Fruit fly (Drosophila melanogaster): ENCODE data around the gene spri.

spri gene

DNA sequence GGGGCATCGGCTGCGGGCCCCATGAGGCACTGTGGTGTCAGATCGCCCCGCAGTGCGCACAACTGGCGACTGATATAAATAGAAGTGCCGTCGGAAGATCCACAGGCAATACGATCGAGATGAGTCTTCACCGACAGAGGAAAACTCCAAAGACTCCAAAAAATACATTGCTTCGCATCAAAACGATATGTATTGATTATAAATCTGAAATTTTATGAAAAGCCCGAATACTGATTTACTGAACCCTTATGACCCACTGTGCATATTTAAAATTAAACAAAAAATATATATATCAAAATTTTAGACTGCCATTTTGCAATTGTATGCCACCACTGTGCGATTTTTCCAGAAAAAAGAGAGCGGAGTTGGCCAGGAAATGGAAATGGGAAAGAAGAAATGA, 27.8 kb downstream of the spri start (continued):
- peak; percentile 91 for TF ChIP-seq CG34406 (GFP tag; optimal IDR thresholded peaks at IDR 0.05)
- peak; percentile 98 for TF ChIP-seq CG32006 (GFP tag; optimal IDR thresholded peaks at IDR 0.05)
- TF ChIP-seq dsx (GFP tag; optimal IDR thresholded peaks at IDR 0.05; ENCODE audit: poor library complexity, severe bottlenecking) = peak; percentile 58
- TF ChIP-seq net (GFP tag; optimal IDR thresholded peaks at IDR 0.05) = peak; percentile 90
- no peak for TF ChIP-seq fkh (GFP tag; optimal IDR thresholded peaks at IDR 0.05)
- TF ChIP-seq CG6808 (GFP tag; optimal IDR thresholded peaks at IDR 0.05) = peak; percentile 76
- peak; percentile 87 for TF ChIP-seq CG11762 (GFP tag; optimal IDR thresholded peaks at IDR 0.05; ENCODE audit: insufficient read depth)
- TF ChIP-seq salr (GFP tag; optimal IDR thresholded peaks at IDR 0.05) = peak; percentile 18 to 94
- peak; percentile 74 for TF ChIP-seq CG16779 (tag; optimal IDR thresholded peaks at IDR 0.05)
- peak; percentile 82 for TF ChIP-seq Blimp-1 (GFP tag; optimal IDR thresholded peaks at IDR 0.05)
- peak; percentile 90 for TF ChIP-seq CG6792 (GFP tag; optimal IDR thresholded peaks at IDR 0.05)
- peak; percentile 79 for TF ChIP-seq Gug (GFP tag; IDR thresholded peaks at IDR 0.05)
- TF ChIP-seq Sox102F (GFP tag; optimal IDR thresholded peaks at IDR 0.05) = peak; percentile 93
- no peak for TF ChIP-seq Hr38 (GFP tag; optimal IDR thresholded peaks at IDR 0.05)
- peak; percentile 91 for TF ChIP-seq Smox (GFP tag; optimal IDR thresholded peaks at IDR 0.05)
- peak; percentile 94 for TF ChIP-seq CG15336 (GFP tag; IDR thresholded peaks at IDR 0.05)
- peak; percentile 88 for TF ChIP-seq pdm3 (GFP tag; optimal IDR thresholded peaks at IDR 0.05)
- peak; percentile 64 for TF ChIP-seq CG3032 (tag; optimal IDR thresholded peaks at IDR 0.05)
- TF ChIP-seq topi (GFP tag; optimal IDR thresholded peaks at IDR 0.05) = peak; percentile 93
- peak; percentile 91 for TF ChIP-seq lz (GFP tag; optimal IDR thresholded peaks at IDR 0.05)
- peak; percentile 44 for TF ChIP-seq CG9139 (GFP tag; optimal IDR thresholded peaks at IDR 0.05)
- peak; percentile 85 for TF ChIP-seq cyc (GFP tag; optimal IDR thresholded peaks at IDR 0.05)
- peak; percentile 93 for TF ChIP-seq Met (GFP tag; optimal IDR thresholded peaks at IDR 0.05)
- TF ChIP-seq CG8119 (GFP tag; IDR thresholded peaks at IDR 0.05) = peak; percentile 96
- peak; percentile 71 for TF ChIP-seq Sox15 (GFP tag; optimal IDR thresholded peaks at IDR 0.05)
- TF ChIP-seq acj6 (GFP tag; optimal IDR thresholded peaks at IDR 0.05) = peak; percentile 91
- peak; percentile 86 for TF ChIP-seq CG7368 (GFP tag; optimal IDR thresholded peaks at IDR 0.05)
- peak; percentile 76 for TF ChIP-seq Ets96B (tag; optimal IDR thresholded peaks at IDR 0.05)
- TF ChIP-seq ss (GFP tag; optimal IDR thresholded peaks at IDR 0.05) = peak; percentile 41 to 69
- peak; percentile 82 for TF ChIP-seq CG8319 (GFP tag; optimal IDR thresholded peaks at IDR 0.05)

DNA sequence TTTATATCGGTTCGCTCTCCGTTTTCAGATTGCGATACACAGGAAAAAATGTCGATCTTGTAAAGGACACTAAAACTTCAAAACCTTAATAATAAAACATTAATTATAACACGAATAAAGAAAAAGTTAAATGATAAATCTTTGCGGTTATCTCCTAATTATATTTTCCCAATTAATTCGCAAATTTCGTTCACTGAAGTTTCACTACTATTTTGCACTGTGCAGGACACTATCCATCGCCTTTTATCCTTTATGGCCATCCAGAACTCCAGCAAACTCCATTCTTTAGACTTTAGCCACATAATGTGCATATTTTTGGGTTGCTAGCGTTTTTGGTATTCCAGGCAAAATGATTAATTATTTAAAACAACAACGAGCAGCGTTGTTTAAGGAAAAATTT, 36.2 kb downstream of the spri start:
- TF ChIP-seq Eip78C (GFP tag) = peak; percentile 51
- no peak for TF ChIP-seq Eip93F (GFP tag; optimal IDR thresholded peaks at IDR 0.05)
- TF ChIP-seq Ets96B (tag; optimal IDR thresholded peaks at IDR 0.05) = no peak
- no peak for TF ChIP-seq Sox102F (GFP tag; optimal IDR thresholded peaks at IDR 0.05)
- TF ChIP-seq CG8119 (GFP tag; IDR thresholded peaks at IDR 0.05) = 0 out of 3 replicates have a peak, but pooled peaks have one; percentile 17
- no peak for TF ChIP-seq Blimp-1 (GFP tag; optimal IDR thresholded peaks at IDR 0.05)
- no peak for TF ChIP-seq salr (GFP tag; optimal IDR thresholded peaks at IDR 0.05)
- TF ChIP-seq CG3919 (GFP tag; optimal IDR thresholded peaks at IDR 0.05) = no peak
- no peak for TF ChIP-seq Smox (GFP tag; optimal IDR thresholded peaks at IDR 0.05)
- no peak for TF ChIP-seq Lpt (GFP tag; optimal IDR thresholded peaks at IDR 0.05)

DNA sequence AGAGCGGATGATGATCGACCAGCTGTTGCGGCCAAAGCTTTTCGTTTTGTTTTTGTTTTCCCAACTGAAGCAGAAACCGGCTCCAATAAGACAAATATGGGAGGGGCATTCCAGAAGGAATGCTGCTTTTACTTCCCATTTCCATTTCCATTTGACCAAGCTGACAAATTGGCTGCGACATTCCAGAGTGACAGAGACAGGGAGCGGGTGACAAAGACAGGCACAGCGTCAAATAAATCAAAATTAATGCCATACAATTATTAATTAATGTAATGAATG, 37.4 kb downstream of the spri start:
- no peak for TF ChIP-seq Sox15 (GFP tag; optimal IDR thresholded peaks at IDR 0.05)
- TF ChIP-seq CG10631 (GFP tag; optimal IDR thresholded peaks at IDR 0.05) = no peak

DNA sequence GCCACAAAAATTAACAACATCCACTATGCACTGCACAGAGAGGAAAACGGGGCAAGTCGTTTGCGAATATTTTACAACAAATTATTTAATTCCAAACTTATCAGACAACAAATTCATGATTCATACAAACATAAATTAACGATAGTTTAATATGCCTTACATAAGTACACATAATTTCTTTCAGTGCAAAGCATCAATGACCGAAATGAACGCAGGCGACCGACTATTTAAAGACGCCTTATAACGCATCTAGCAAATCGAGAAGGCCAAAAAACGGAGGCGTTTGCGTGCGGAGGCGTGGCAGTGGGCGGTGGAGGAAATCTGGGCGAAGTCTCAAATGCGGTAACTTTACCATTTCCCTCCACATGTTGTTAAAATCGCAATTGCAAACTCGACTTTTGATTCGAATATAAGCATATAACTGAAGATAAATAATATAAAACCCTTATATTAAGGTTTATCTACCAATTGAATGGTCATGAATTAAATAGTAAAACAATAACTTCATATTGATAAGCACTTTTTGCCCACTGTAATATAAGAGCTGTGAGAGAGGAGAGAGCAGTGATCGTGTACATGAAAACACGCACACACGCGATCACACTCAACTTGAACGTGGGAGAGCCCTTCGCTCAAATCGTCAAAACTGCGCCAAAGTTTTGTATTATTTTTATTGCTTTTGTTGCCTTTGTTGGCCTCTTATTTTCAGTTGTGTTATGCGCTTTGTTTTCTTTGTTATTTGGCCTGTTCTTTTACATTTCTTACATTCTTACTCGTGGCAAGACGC, 38.0 kb downstream of the spri start:
- TF ChIP-seq Hr38 (GFP tag; optimal IDR thresholded peaks at IDR 0.05) = peak; percentile 65
- TF ChIP-seq Eip75B (GFP tag; optimal IDR thresholded peaks at IDR 0.05) = peak; percentile 90
- TF ChIP-seq Ets21C (GFP tag; optimal IDR thresholded peaks at IDR 0.05) = peak; percentile 90
- TF ChIP-seq CG11902 (GFP tag; optimal IDR thresholded peaks at IDR 0.05) = peak; percentile 84
- TF ChIP-seq CG3032 (tag; optimal IDR thresholded peaks at IDR 0.05) = peak; percentile 86
- TF ChIP-seq CG8319 (GFP tag; optimal IDR thresholded peaks at IDR 0.05) = peak; percentile 84
- TF ChIP-seq CG10669 (GFP tag; optimal IDR thresholded peaks at IDR 0.05) = peak; percentile 87
- peak; percentile 95 for TF ChIP-seq esn (GFP tag; optimal IDR thresholded peaks at IDR 0.05)
- peak; percentile 85 for TF ChIP-seq CG8632 (GFP tag; optimal IDR thresholded peaks at IDR 0.05)
- TF ChIP-seq Eip93F (GFP tag; optimal IDR thresholded peaks at IDR 0.05) = peak; percentile 75
- peak; percentile 95 for TF ChIP-seq lz (GFP tag; optimal IDR thresholded peaks at IDR 0.05)
- TF ChIP-seq CG4318 (GFP tag; optimal IDR thresholded peaks at IDR 0.05) = peak; percentile 93
- peak; percentile 94 for TF ChIP-seq pdm3 (GFP tag; optimal IDR thresholded peaks at IDR 0.05)
- peak; percentile 96 for TF ChIP-seq CG32006 (GFP tag; optimal IDR thresholded peaks at IDR 0.05)
- peak; percentile 88 for TF ChIP-seq CG6792 (GFP tag; optimal IDR thresholded peaks at IDR 0.05)
- peak; percentile 49 for TF ChIP-seq CG9139 (GFP tag; optimal IDR thresholded peaks at IDR 0.05)
- peak; percentile 94 for TF ChIP-seq CG31627 (GFP tag; optimal IDR thresholded peaks at IDR 0.05)
- TF ChIP-seq Smox (GFP tag; optimal IDR thresholded peaks at IDR 0.05) = peak; percentile 93
- peak; percentile 85 for TF ChIP-seq Sox15 (GFP tag; optimal IDR thresholded peaks at IDR 0.05)
- TF ChIP-seq CG16779 (tag; optimal IDR thresholded peaks at IDR 0.05) = peak; percentile 81
- peak; percentile 72 to 96 for TF ChIP-seq salr (GFP tag; optimal IDR thresholded peaks at IDR 0.05)
- TF ChIP-seq Lpt (GFP tag; optimal IDR thresholded peaks at IDR 0.05) = peak; percentile 89

Measured in whole organism, prepupa.